ENCODE assay signal across 1 fruit fly cellular context in genomic region chr3R:27581263-27581868, dm6.
A peak's percentile ranks its signal among the peaks of the same experiment; 100 is the strongest.
TF ChIP-seq lines count a peak whose summit lies in the region.

No protein-coding gene starts in this region.

TF ChIP-seq in whole organism, embryonic, 481 proteins besides CTCF, POLR2A, EP300 and RAD21 (continued from another document and continues in another):
- TF ChIP-seq Rx (GFP tag; IDR thresholded peaks at IDR 0.05; lab: Robert Waterston, UW) (no peak), CG5245 (GFP tag; optimal IDR thresholded peaks at IDR 0.05; lab: Kevin White, UChicago) (peak; percentile 16), lilli (GFP tag; optimal IDR thresholded peaks at IDR 0.05; lab: Kevin White, UChicago) (peak; percentile 80), h (optimal IDR thresholded peaks at IDR 0.05; lab: Kevin White, UChicago) (no peak), disco-r (GFP tag; optimal IDR thresholded peaks at IDR 0.05; lab: Kevin White, UChicago) (no peak), CG3838 (GFP tag; optimal IDR thresholded peaks at IDR 0.05; lab: Kevin White, UChicago) (no peak), CG7556 (GFP tag; optimal IDR thresholded peaks at IDR 0.05; lab: Kevin White, UChicago) (peak; percentile 51), zf30C (GFP tag; optimal IDR thresholded peaks at IDR 0.05; lab: Kevin White, UChicago) (peak; percentile 36), stwl (tag; optimal IDR thresholded peaks at IDR 0.05; lab: Kevin White, UChicago) (peak; percentile 94), CG32772 (GFP tag; IDR thresholded peaks at IDR 0.05; lab: Robert Waterston, UW) (no peak), CG14667 (GFP tag; IDR thresholded peaks at IDR 0.05; lab: Robert Waterston, UW) (no peak), gcm (GFP tag; optimal IDR thresholded peaks at IDR 0.05; lab: Kevin White, UChicago) (peak; percentile 69), CG8924 (tag; optimal IDR thresholded peaks at IDR 0.05; lab: Kevin White, UChicago) (peak; percentile 81), Vsx1 (GFP tag; optimal IDR thresholded peaks at IDR 0.05; lab: Kevin White, UChicago) (peak; percentile 37), Sox102F (GFP tag; optimal IDR thresholded peaks at IDR 0.05; lab: Kevin White, UChicago) (peak; percentile 54), CG4282 (GFP tag; optimal IDR thresholded peaks at IDR 0.05; lab: Kevin White, UChicago) (peak; percentile 96), dm (GFP tag; optimal IDR thresholded peaks at IDR 0.05; lab: Kevin White, UChicago) (peak; percentile 28), CG11723 (GFP tag; optimal IDR thresholded peaks at IDR 0.05; lab: Kevin White, UChicago) (no peak), CG10431 (GFP tag; optimal IDR thresholded peaks at IDR 0.05; lab: Kevin White, UChicago) (no peak), twi (tag; optimal IDR thresholded peaks at IDR 0.05; lab: Kevin White, UChicago) (no peak), CG5180 (GFP tag; optimal IDR thresholded peaks at IDR 0.05; lab: Kevin White, UChicago) (peak; percentile 58), CG10321 (GFP tag; IDR thresholded peaks at IDR 0.05; lab: Robert Waterston, UW) (no peak), CG13424 (tag; optimal IDR thresholded peaks at IDR 0.05; lab: Kevin White, UChicago) (peak; percentile 71), Spps (tag; optimal IDR thresholded peaks at IDR 0.05; lab: Kevin White, UChicago) (peak; percentile 25), CHES-1-like (GFP tag; optimal IDR thresholded peaks at IDR 0.05; lab: Kevin White, UChicago) (peak; percentile 84), trh (GFP tag; optimal IDR thresholded peaks at IDR 0.05; lab: Kevin White, UChicago) (no peak), fd96Cb (tag; optimal IDR thresholded peaks at IDR 0.05; lab: Kevin White, UChicago) (peak; percentile 5), Trl (optimal IDR thresholded peaks at IDR 0.05; lab: Kevin White, UChicago) (peak; percentile 91 to 94), Trl (GFP tag; optimal IDR thresholded peaks at IDR 0.05; lab: Kevin White, UChicago) (peak; percentile 84), vvl (GFP tag; IDR thresholded peaks at IDR 0.05; lab: Robert Waterston, UW) (no peak), CG33213 (GFP tag; optimal IDR thresholded peaks at IDR 0.05; lab: Kevin White, UChicago) (peak; percentile 5), Neu2 (GFP tag; optimal IDR thresholded peaks at IDR 0.05; lab: Kevin White, UChicago; ENCODE audit: borderline replicate concordance) (no peak), CG14441 (GFP tag; IDR thresholded peaks at IDR 0.05; lab: Robert Waterston, UW) (no peak), CG9437 (GFP tag; optimal IDR thresholded peaks at IDR 0.05; lab: Kevin White, UChicago) (no peak), hb (GFP tag; IDR thresholded peaks at IDR 0.05; lab: Robert Waterston, UW; ENCODE audit: partially characterized antibody) (no peak), CG14014 (GFP tag; IDR thresholded peaks at IDR 0.05; lab: Robert Waterston, UW) (no peak), wor (GFP tag; IDR thresholded peaks at IDR 0.05; lab: Robert Waterston, UW) (no peak), ssp (GFP tag; IDR thresholded peaks at IDR 0.05; lab: Robert Waterston, UW) (no peak), CG13287 (GFP tag; IDR thresholded peaks at IDR 0.05; lab: Robert Waterston, UW; ENCODE audit: partially characterized antibody) (no peak), Asciz (GFP tag; optimal IDR thresholded peaks at IDR 0.05; lab: Kevin White, UChicago) (peak; percentile 53), ranshi (GFP tag; IDR thresholded peaks at IDR 0.05; lab: Robert Waterston, UW) (no peak), CG7987 (GFP tag; optimal IDR thresholded peaks at IDR 0.05; lab: Kevin White, UChicago) (peak; percentile 20), ro (GFP tag; IDR thresholded peaks at IDR 0.05; lab: Robert Waterston, UW) (no peak), Fer1 (GFP tag; optimal IDR thresholded peaks at IDR 0.05; lab: Kevin White, UChicago) (peak; percentile 89), dimm (GFP tag; IDR thresholded peaks at IDR 0.05; lab: Robert Waterston, UW) (no peak), sima (GFP tag; optimal IDR thresholded peaks at IDR 0.05; lab: Kevin White, UChicago) (no peak), al (GFP tag; IDR thresholded peaks at IDR 0.05; lab: Robert Waterston, UW) (no peak), p53 (GFP tag; optimal IDR thresholded peaks at IDR 0.05; lab: Kevin White, UChicago) (no peak), caup (GFP tag; optimal IDR thresholded peaks at IDR 0.05; lab: Kevin White, UChicago; ENCODE audit: severe bottlenecking) (peak; percentile 64), CoRest (tag; optimal IDR thresholded peaks at IDR 0.05; lab: Kevin White, UChicago) (peak; percentile 33), gfzf (GFP tag; optimal IDR thresholded peaks at IDR 0.05; lab: Kevin White, UChicago) (peak; percentile 87), CG15514 (GFP tag; optimal IDR thresholded peaks at IDR 0.05; lab: Kevin White, UChicago) (peak; percentile 77), ttk (GFP tag; IDR thresholded peaks at IDR 0.05; lab: Robert Waterston, UW) (no peak), CG8944 (GFP tag; optimal IDR thresholded peaks at IDR 0.05; lab: Kevin White, UChicago) (no peak), CG12219 (GFP tag; optimal IDR thresholded peaks at IDR 0.05; lab: Kevin White, UChicago) (peak; percentile 77), fd102C (GFP tag; optimal IDR thresholded peaks at IDR 0.05; lab: Kevin White, UChicago) (no peak), tx (GFP tag; optimal IDR thresholded peaks at IDR 0.05; lab: Kevin White, UChicago) (peak; percentile 10), zfh1 (GFP tag; IDR thresholded peaks at IDR 0.05; lab: Robert Waterston, UW) (no peak), hth (optimal IDR thresholded peaks at IDR 0.05; lab: Kevin White, UChicago) (no peak), sens-2 (GFP tag; IDR thresholded peaks at IDR 0.05; lab: Robert Waterston, UW) (no peak), CG12769 (tag; optimal IDR thresholded peaks at IDR 0.05; lab: Kevin White, UChicago) (peak; percentile 77), CG1233 (GFP tag; optimal IDR thresholded peaks at IDR 0.05; lab: Kevin White, UChicago) (peak; percentile 2), CG2889 (GFP tag; IDR thresholded peaks at IDR 0.05; lab: Robert Waterston, UW) (no peak), NC2β (GFP tag; optimal IDR thresholded peaks at IDR 0.05; lab: Kevin White, UChicago) (peak; percentile 42), B-H1 (GFP tag; IDR thresholded peaks at IDR 0.05; lab: Robert Waterston, UW) (no peak), tgo (GFP tag; IDR thresholded peaks at IDR 0.05; lab: Robert Waterston, UW) (no peak), phol (tag; optimal IDR thresholded peaks at IDR 0.05; lab: Kevin White, UChicago) (no peak), CG43689 (GFP tag; IDR thresholded peaks at IDR 0.05; lab: Robert Waterston, UW) (no peak), dysf (GFP tag; IDR thresholded peaks at IDR 0.05; lab: Robert Waterston, UW) (no peak), CG8089 (GFP tag; optimal IDR thresholded peaks at IDR 0.05; lab: Kevin White, UChicago) (peak; percentile 24), pan (optimal IDR thresholded peaks at IDR 0.05; lab: Kevin White, UChicago) (no peak), pan (GFP tag; optimal IDR thresholded peaks at IDR 0.05 in 1 of 2, IDR thresholded peaks at IDR 0.05 in 1 of 2) (no peak), CG9932 (GFP tag; IDR thresholded peaks at IDR 0.05; lab: Robert Waterston, UW) (no peak), Side (GFP tag; optimal IDR thresholded peaks at IDR 0.05; lab: Kevin White, UChicago) (peak; percentile 46), CG18476 (GFP tag; optimal IDR thresholded peaks at IDR 0.05; lab: Kevin White, UChicago) (peak; percentile 37), CG6683 (GFP tag; optimal IDR thresholded peaks at IDR 0.05; lab: Kevin White, UChicago) (peak; percentile 59), CG3847 (GFP tag; IDR thresholded peaks at IDR 0.05; lab: Robert Waterston, UW) (no peak), chif (GFP tag; optimal IDR thresholded peaks at IDR 0.05; lab: Kevin White, UChicago) (peak in 1 of 2 experiments; percentile 14), bsh (GFP tag; optimal IDR thresholded peaks at IDR 0.05; lab: Kevin White, UChicago) (peak; percentile 72 to 78), Hr51 (GFP tag; optimal IDR thresholded peaks at IDR 0.05; lab: Kevin White, UChicago) (peak; percentile 5 to 75), esg (GFP tag; conservative IDR thresholded peaks at IDR 0.05; lab: Robert Waterston, UW) (no peak), YL-1 (GFP tag; optimal IDR thresholded peaks at IDR 0.05; lab: Kevin White, UChicago) (peak; percentile 15), fu2 (GFP tag; optimal IDR thresholded peaks at IDR 0.05; lab: Kevin White, UChicago) (no peak), CG32767 (GFP tag; IDR thresholded peaks at IDR 0.05; lab: Robert Waterston, UW) (no peak), Fer2 (tag; optimal IDR thresholded peaks at IDR 0.05; lab: Kevin White, UChicago) (no peak), salm (tag; optimal IDR thresholded peaks at IDR 0.05; lab: Kevin White, UChicago) (peak; percentile 65), D19A (tag; optimal IDR thresholded peaks at IDR 0.05; lab: Kevin White, UChicago) (peak; percentile 21), CG9215 (GFP tag; IDR thresholded peaks at IDR 0.05; lab: Robert Waterston, UW) (no peak), Awh (GFP tag; IDR thresholded peaks at IDR 0.05; lab: Robert Waterston, UW) (no peak), corto (GFP tag; optimal IDR thresholded peaks at IDR 0.05; lab: Kevin White, UChicago) (peak; percentile 78), CG11456 (GFP tag; IDR thresholded peaks at IDR 0.05; lab: Robert Waterston, UW) (no peak), CG31441 (GFP tag; IDR thresholded peaks at IDR 0.05; lab: Robert Waterston, UW) (no peak), eyg (GFP tag; optimal IDR thresholded peaks at IDR 0.05; lab: Kevin White, UChicago) (no peak), Xbp1 (GFP tag; optimal IDR thresholded peaks at IDR 0.05; lab: Kevin White, UChicago) (peak; percentile 48), CG11560 (tag; IDR thresholded peaks at IDR 0.05; lab: Robert Waterston, UW) (no peak), nmo (GFP tag; optimal IDR thresholded peaks at IDR 0.05; lab: Kevin White, UChicago) (peak; percentile 30), CkIIα-i1 (GFP tag; IDR thresholded peaks at IDR 0.05; lab: Robert Waterston, UW) (no peak), CrebB (tag; optimal IDR thresholded peaks at IDR 0.05; lab: Kevin White, UChicago) (peak; percentile 85), dpn (GFP tag; optimal IDR thresholded peaks at IDR 0.05; lab: Kevin White, UChicago) (peak; percentile 22 to 60), Dad (GFP tag; optimal IDR thresholded peaks at IDR 0.05; lab: Kevin White, UChicago) (no peak), CG1529 (GFP tag; optimal IDR thresholded peaks at IDR 0.05; lab: Kevin White, UChicago) (peak; percentile 35), Chrac-16 (GFP tag; optimal IDR thresholded peaks at IDR 0.05; lab: Kevin White, UChicago) (peak; percentile 35), exex (tag; optimal IDR thresholded peaks at IDR 0.05; lab: Kevin White, UChicago) (peak; percentile 71), CG10209 (GFP tag; optimal IDR thresholded peaks at IDR 0.05; lab: Kevin White, UChicago) (peak; percentile 21), zen2 (GFP tag; IDR thresholded peaks at IDR 0.05; lab: Robert Waterston, UW; ENCODE audit: partially characterized antibody) (no peak), HHEX (GFP tag; optimal IDR thresholded peaks at IDR 0.05; lab: Kevin White, UChicago) (peak; percentile 63), CG2129 (GFP tag; IDR thresholded peaks at IDR 0.05; lab: Robert Waterston, UW; ENCODE audit: partially characterized antibody) (no peak), ac (GFP tag; optimal IDR thresholded peaks at IDR 0.05; lab: Kevin White, UChicago) (peak; percentile 22), CG18619 (GFP tag; optimal IDR thresholded peaks at IDR 0.05; lab: Kevin White, UChicago) (peak; percentile 37), br (optimal IDR thresholded peaks at IDR 0.05; lab: Kevin White, UChicago) (no peak), insv (GFP tag; optimal IDR thresholded peaks at IDR 0.05; lab: Kevin White, UChicago) (no peak), CG12942 (GFP tag; optimal IDR thresholded peaks at IDR 0.05; lab: Kevin White, UChicago) (peak; percentile 8), Hand (GFP tag; optimal IDR thresholded peaks at IDR 0.05; lab: Kevin White, UChicago) (peak; percentile 57), run (tag; optimal IDR thresholded peaks at IDR 0.05; lab: Kevin White, UChicago) (peak; percentile 47), CG31224 (GFP tag; IDR thresholded peaks at IDR 0.05; lab: Robert Waterston, UW) (no peak), bowl (GFP tag; IDR thresholded peaks at IDR 0.05; lab: Robert Waterston, UW) (no peak), CG7372 (GFP tag; IDR thresholded peaks at IDR 0.05; lab: Robert Waterston, UW) (no peak), danr (GFP tag; IDR thresholded peaks at IDR 0.05; lab: Robert Waterston, UW) (no peak), stc (GFP tag; IDR thresholded peaks at IDR 0.05; lab: Robert Waterston, UW) (no peak), bcd (GFP tag; optimal IDR thresholded peaks at IDR 0.05; lab: Kevin White, UChicago) (peak; percentile 5), CG31365 (tag; optimal IDR thresholded peaks at IDR 0.05; lab: Kevin White, UChicago) (peak; percentile 54), mld (GFP tag; IDR thresholded peaks at IDR 0.05; lab: Robert Waterston, UW; ENCODE audit: partially characterized antibody) (no peak), CG10979 (tag; optimal IDR thresholded peaks at IDR 0.05; lab: Kevin White, UChicago) (peak; percentile 51), lola (GFP tag; optimal IDR thresholded peaks at IDR 0.05; lab: Kevin White, UChicago) (peak in 1 of 3 experiments; percentile 31), lbe (GFP tag; optimal IDR thresholded peaks at IDR 0.05; lab: Kevin White, UChicago) (peak; percentile 79), kni (GFP tag; optimal IDR thresholded peaks at IDR 0.05; lab: Kevin White, UChicago) (no peak), CG1647 (GFP tag; optimal IDR thresholded peaks at IDR 0.05; lab: Kevin White, UChicago) (no peak), CG34376 (GFP tag; optimal IDR thresholded peaks at IDR 0.05; lab: Kevin White, UChicago) (peak; percentile 87), CG1792 (GFP tag; optimal IDR thresholded peaks at IDR 0.05; lab: Kevin White, UChicago) (peak; percentile 23), Dbx (GFP tag; IDR thresholded peaks at IDR 0.05; lab: Robert Waterston, UW) (no peak), psq (GFP tag; optimal IDR thresholded peaks at IDR 0.05; lab: Kevin White, UChicago) (no peak), Elba2 (GFP tag; optimal IDR thresholded peaks at IDR 0.05; lab: Kevin White, UChicago) (no peak), CG4707 (GFP tag; optimal IDR thresholded peaks at IDR 0.05; lab: Kevin White, UChicago) (peak; percentile 67), BtbVII (GFP tag; optimal IDR thresholded peaks at IDR 0.05; lab: Kevin White, UChicago) (peak; percentile 78), gcm2 (GFP tag; optimal IDR thresholded peaks at IDR 0.05; lab: Kevin White, UChicago) (peak; percentile 15), Jarid2 (GFP tag; optimal IDR thresholded peaks at IDR 0.05; lab: Kevin White, UChicago) (peak; percentile 25), B-H2 (GFP tag; optimal IDR thresholded peaks at IDR 0.05; lab: Kevin White, UChicago) (peak; percentile 55)
